Fruit fly (Drosophila melanogaster): ENCODE measurements around the gene eIF4E6.

DNA sequence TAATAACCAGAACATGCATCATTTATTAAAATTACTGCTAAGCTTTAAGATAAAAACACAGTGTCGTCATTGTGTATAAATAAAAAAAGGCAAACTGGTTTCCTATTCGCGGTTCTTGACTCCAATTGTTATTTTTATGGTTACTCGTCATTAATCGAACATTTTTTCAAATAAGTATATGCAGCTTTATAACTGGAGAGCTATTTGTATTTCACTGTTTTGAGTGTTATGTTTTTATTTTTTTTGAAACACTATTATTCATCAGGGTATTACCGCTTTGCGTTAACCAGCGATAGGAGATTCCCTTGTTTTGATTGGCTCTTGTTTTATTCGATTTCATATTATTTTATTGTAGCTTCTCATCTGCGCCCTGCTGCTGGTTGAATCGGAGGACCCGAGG lies 15.8 kb downstream of the eIF4E6 start:
- no peak for TF ChIP-seq psq (GFP tag; optimal IDR thresholded peaks at IDR 0.05)
- TF ChIP-seq Mio (GFP tag; optimal IDR thresholded peaks at IDR 0.05) = no peak
- no peak for TF ChIP-seq br (GFP tag; optimal IDR thresholded peaks at IDR 0.05)
- no peak for TF ChIP-seq jim (GFP tag; optimal IDR thresholded peaks at IDR 0.05)
- no peak for TF ChIP-seq h (GFP tag; optimal IDR thresholded peaks at IDR 0.05)
- no peak for TF ChIP-seq Hr83 (GFP tag; optimal IDR thresholded peaks at IDR 0.05; ENCODE audit: poor library complexity, severe bottlenecking)
- TF ChIP-seq tai (GFP tag; optimal IDR thresholded peaks at IDR 0.05) = no peak

Measured in whole organism, wandering third instar larva.